Worm (Caenorhabditis elegans) whole organism, midembryonic: ENCODE results near the gene rdl-1.

Source experiments
- T22C8.4 ChIP-seq: fragments of 200-800 bp; sonication (Bioruptor generic); IDR thresholded peaks from 2 replicates; pipeline ENCODE4 v1.3.6; 2022; ENCODE audit warnings: missing genetic modification characterization, missing compliant biosample characterization
- klf-2 ChIP-seq: fragments of 200-800 bp; sonication (Bioruptor generic); conservative IDR thresholded peaks from 2 replicates; pipeline ENCODE4 v1.3.6; 2022; ENCODE audit warnings: missing genetic modification reagents, missing genetic modification characterization, missing compliant biosample characterization
- med-1 ChIP-seq: sonication (generic microtip); optimal IDR thresholded peaks from 2 replicates; lab custom pipeline; 2017; ENCODE audit warnings: missing genetic modification characterization, mild to moderate bottlenecking, missing compliant biosample characterization, antibody characterized with exemption, missing genetic modification reagents; ENCODE audit not compliant: insufficient read depth
- ref-1 ChIP-seq: fragments of 200-800 bp; sonication (Bioruptor generic); conservative IDR thresholded peaks from 2 replicates; pipeline ENCODE4 v1.3.6; 2022; ENCODE audit warnings: missing genetic modification reagents, missing genetic modification characterization, missing compliant biosample characterization
- tab-1 ChIP-seq: fragments of 200-800 bp; sonication (Bioruptor generic); IDR thresholded peaks from 2 replicates; pipeline ENCODE4 v1.3.6; 2022; ENCODE audit warnings: missing genetic modification characterization, missing compliant biosample characterization

- no peak for TF ChIP-seq med-1 (GFP tag; lab: Kevin White, UChicago)
- TF ChIP-seq klf-2, result no peak
- TF ChIP-seq ref-1 (GFP tag; lab: Robert Waterston, UW), result no peak
- no peak for TF ChIP-seq T22C8.4 (GFP tag; lab: Robert Waterston, UW)
- no peak for TF ChIP-seq tab-1 (GFP tag; lab: Robert Waterston, UW)
Measured at ce11 chrIV:7790151-7790691, 20.2 kb upstream of the rdl-1 start.
